Worm (Caenorhabditis elegans): ENCODE data around the gene ZK546.4.

- TF ChIP-seq nhr-77 (tag; optimal IDR thresholded peaks at IDR 0.05), result no peak
- no peak for TF ChIP-seq skn-1 (tag; optimal IDR thresholded peaks at IDR 0.05)
- TF ChIP-seq unc-62 (GFP tag; optimal IDR thresholded peaks at IDR 0.05), result no peak
- TF ChIP-seq nhr-129 (tag; optimal IDR thresholded peaks at IDR 0.05), result peak; percentile 18
- TF ChIP-seq ZK546.5 (tag; optimal IDR thresholded peaks at IDR 0.05), result no peak
- no peak for TF ChIP-seq zag-1 (tag; optimal IDR thresholded peaks at IDR 0.05)
- no peak for TF ChIP-seq F13H6.1 (tag; optimal IDR thresholded peaks at IDR 0.05)
- no peak for TF ChIP-seq blmp-1 (tag; optimal IDR thresholded peaks at IDR 0.05; ENCODE audit: insufficient read depth)
- no peak for TF ChIP-seq nhr-237 (tag; optimal IDR thresholded peaks at IDR 0.05)
- TF ChIP-seq sem-4 (tag; optimal IDR thresholded peaks at IDR 0.05), result no peak
- TF ChIP-seq lin-11 (tag; optimal IDR thresholded peaks at IDR 0.05), result no peak
- no peak for TF ChIP-seq lin-39 (tag; optimal IDR thresholded peaks at IDR 0.05)
- TF ChIP-seq ztf-4 (tag; optimal IDR thresholded peaks at IDR 0.05), result no peak
Measured at ce11 chrII:4946775-4947174, 8.9 kb downstream of the ZK546.4 start.
